Worm (Caenorhabditis elegans): ENCODE data around the gene msp-49.
"Not testable (repeated sequence)": the region's sequence is repeated elsewhere in the genome, so short reads cannot be mapped to it uniquely, and the experiment has no call there.

The msp-49 gene

DNA sequence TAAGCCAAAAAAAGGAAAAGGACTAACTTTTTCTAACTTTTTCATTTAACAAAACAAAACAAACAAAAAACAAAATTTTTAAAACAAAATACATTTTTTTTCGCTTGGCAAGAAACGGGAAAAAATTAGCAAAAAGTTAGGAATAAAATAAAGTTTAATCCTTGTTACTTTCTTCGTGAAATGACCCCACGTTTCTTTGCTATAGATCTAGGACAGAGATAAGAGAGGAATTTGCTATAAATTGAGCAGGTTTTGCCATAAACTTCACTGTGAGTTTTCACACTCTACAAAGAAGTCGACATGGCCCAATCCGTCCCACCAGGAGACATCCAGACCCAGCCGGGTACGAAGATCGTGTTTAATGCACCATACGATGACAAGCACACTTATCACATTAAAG, 5.3 kb downstream of the msp-49 start, which contains the start of gene msp-50:
Gene msp-50 (plus strand): TSS at position 301 of the 400 bp plus-strand sequence.
- no peak for TF ChIP-seq ceh-100 (GFP tag; IDR thresholded peaks at IDR 0.05)
- TF ChIP-seq F57A8.1 (GFP tag; optimal IDR thresholded peaks at IDR 0.05): no peak
- no peak for TF ChIP-seq F33H1.4 (GFP tag; IDR thresholded peaks at IDR 0.05)
- no peak for TF ChIP-seq ZK185.1 (tag; optimal IDR thresholded peaks at IDR 0.05; ENCODE audit: poor library complexity, severe bottlenecking)
- TF ChIP-seq nhr-27 (tag; optimal IDR thresholded peaks at IDR 0.05): no peak
- no peak for TF ChIP-seq ztf-28 (GFP tag; IDR thresholded peaks at IDR 0.05)
- TF ChIP-seq rpc-1 (optimal IDR thresholded peaks at IDR 0.05): no peak
- TF ChIP-seq rpc-1 (tag; optimal IDR thresholded peaks at IDR 0.05): no peak
- TF ChIP-seq egrh-3 (GFP tag; IDR thresholded peaks at IDR 0.05): no peak
- TF ChIP-seq ztf-25 (GFP tag; IDR thresholded peaks at IDR 0.05): no peak
- TF ChIP-seq ekl-4 (GFP tag; IDR thresholded peaks at IDR 0.05): no peak
- TF ChIP-seq bed-2 (GFP tag; IDR thresholded peaks at IDR 0.05): no peak
- TF ChIP-seq hmg-20 (GFP tag; IDR thresholded peaks at IDR 0.05): no peak
- no peak for TF ChIP-seq dpl-1 (GFP tag; optimal IDR thresholded peaks at IDR 0.05)
- TF ChIP-seq B0261.1 (tag; optimal IDR thresholded peaks at IDR 0.05): no peak
- no peak for TF ChIP-seq gei-17 (GFP tag; optimal IDR thresholded peaks at IDR 0.05)
- TF ChIP-seq egl-44 (GFP tag; IDR thresholded peaks at IDR 0.05): no peak
- TF ChIP-seq atf-7 (tag; optimal IDR thresholded peaks at IDR 0.05): no peak
- no peak for TF ChIP-seq ceh-58 (GFP tag; IDR thresholded peaks at IDR 0.05)
- no peak for TF ChIP-seq K11D2.4 (GFP tag; IDR thresholded peaks at IDR 0.05)

DNA sequence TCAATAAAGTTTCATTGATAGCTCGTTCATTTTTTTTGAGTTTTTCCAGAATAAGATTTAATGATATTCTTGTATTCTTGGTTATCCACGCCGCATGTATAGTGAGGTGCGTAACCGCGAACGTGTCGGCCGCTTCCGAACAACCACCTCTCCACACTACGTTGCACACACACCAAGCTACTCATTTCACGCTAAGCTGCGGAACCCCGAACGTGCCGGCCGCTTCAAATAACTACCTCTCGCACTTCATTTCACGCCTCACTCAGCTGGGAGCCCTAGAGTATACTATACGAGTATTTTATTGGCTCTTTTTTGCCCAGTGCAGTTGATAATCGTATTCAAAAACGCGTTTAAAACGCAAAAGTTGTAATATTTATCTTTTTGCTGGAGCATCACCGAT, 6.0 kb downstream of the msp-49 start:
- TF ChIP-seq snpc-4 (GFP tag; optimal IDR thresholded peaks at IDR 0.05): not testable (repeated sequence)
- peak; percentile 37 to 95 (median 80) for TF ChIP-seq snpc-4 (tag; optimal IDR thresholded peaks at IDR 0.05)
- TF ChIP-seq lsl-1 (GFP tag; optimal IDR thresholded peaks at IDR 0.05): peak; percentile 8
- TF ChIP-seq snpc-3.4 (tag; optimal IDR thresholded peaks at IDR 0.05): peak; percentile 66
- TF ChIP-seq snpc-1.1 (tag; optimal IDR thresholded peaks at IDR 0.05; ENCODE audit: insufficient read depth): peak; percentile 87
- peak; percentile 68 for TF ChIP-seq hmg-1.2 (GFP tag; IDR thresholded peaks at IDR 0.05)

DNA sequence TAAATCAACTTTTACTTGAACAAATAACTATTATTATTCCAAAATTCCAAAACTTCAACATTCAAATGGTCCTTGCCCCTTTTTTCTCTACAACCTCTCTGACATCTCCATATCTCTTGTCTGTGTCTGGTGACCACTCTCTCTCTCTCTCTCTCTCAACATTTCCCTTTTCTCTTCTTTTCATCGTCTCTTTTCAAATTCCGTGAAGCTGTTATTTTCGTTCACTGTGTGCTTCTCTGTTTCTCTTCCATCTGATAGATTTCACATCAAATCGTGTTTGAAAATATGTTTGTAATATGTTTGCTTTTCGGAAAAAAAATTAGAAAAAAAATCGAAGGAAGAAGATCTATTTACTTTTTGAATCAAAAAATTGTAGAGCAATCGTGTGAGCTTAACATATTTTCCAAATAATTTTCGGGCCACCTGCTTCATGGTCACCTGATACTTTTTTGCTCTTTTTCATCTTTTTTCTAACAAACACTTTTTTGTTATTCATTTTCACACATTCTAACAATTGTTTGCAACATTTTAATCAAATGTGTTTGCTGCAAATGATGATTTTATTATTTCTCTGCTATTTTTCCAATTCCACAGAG, 6.9 kb downstream of the msp-49 start:
- TF ChIP-seq ceh-40 (GFP tag; IDR thresholded peaks at IDR 0.05): no peak
- TF ChIP-seq attf-5 (GFP tag; optimal IDR thresholded peaks at IDR 0.05): peak; percentile 12
- TF ChIP-seq madf-6 (GFP tag; IDR thresholded peaks at IDR 0.05): no peak
- TF ChIP-seq ztf-18 (tag; optimal IDR thresholded peaks at IDR 0.05): no peak
- no peak for TF ChIP-seq lsl-1 (GFP tag; optimal IDR thresholded peaks at IDR 0.05)
- no peak for TF ChIP-seq sptf-2 (GFP tag; optimal IDR thresholded peaks at IDR 0.05)
- no peak for TF ChIP-seq attf-3 (GFP tag; conservative IDR thresholded peaks at IDR 0.05)
- TF ChIP-seq ZK185.1 (tag; optimal IDR thresholded peaks at IDR 0.05; ENCODE audit: poor library complexity, severe bottlenecking): peak; percentile 0
- TF ChIP-seq hmg-1.2 (GFP tag; IDR thresholded peaks at IDR 0.05): peak; percentile 39; the same call in 1 of the 2 replicates

ce11 chrII:5201922-5202562, 7.9 kb downstream of the msp-49 start:
- TF ChIP-seq sptf-2 (GFP tag; optimal IDR thresholded peaks at IDR 0.05) (no peak), ets-4 (GFP tag; optimal IDR thresholded peaks at IDR 0.05) (peak; percentile 39), ZK185.1 (tag; optimal IDR thresholded peaks at IDR 0.05; ENCODE audit: poor library complexity, severe bottlenecking) (no peak), atf-7 (tag; optimal IDR thresholded peaks at IDR 0.05) (peak; percentile 84), nhr-90 (tag; optimal IDR thresholded peaks at IDR 0.05) (peak; percentile 57), rpc-1 (optimal IDR thresholded peaks at IDR 0.05) (no peak), rpc-1 (tag; optimal IDR thresholded peaks at IDR 0.05) (no peak), lin-40 (tag; optimal IDR thresholded peaks at IDR 0.05) (peak; percentile 56), snpc-1.3 (tag; optimal IDR thresholded peaks at IDR 0.05; ENCODE audit: insufficient read depth) (no peak), cebp-1 (GFP tag; IDR thresholded peaks at IDR 0.05) (no peak), cebp-1 (tag; optimal IDR thresholded peaks at IDR 0.05) (peak; percentile 48), Y53G8AR.9 (GFP tag; conservative IDR thresholded peaks at IDR 0.05) (0 out of 2 replicates have a peak, but pooled peaks have one; percentile 25), tlf-1 (GFP tag; optimal IDR thresholded peaks at IDR 0.05) (peak; percentile 15), let-607 (tag; optimal IDR thresholded peaks at IDR 0.05) (peak; percentile 21 to 73), B0261.1 (tag; optimal IDR thresholded peaks at IDR 0.05) (no peak), tbp1 (GFP tag; optimal IDR thresholded peaks at IDR 0.05) (peak; percentile 40)

Data from whole organism, young adult.